Fruit fly (Drosophila melanogaster): ENCODE data around the gene alien.

The alien gene

DNA sequence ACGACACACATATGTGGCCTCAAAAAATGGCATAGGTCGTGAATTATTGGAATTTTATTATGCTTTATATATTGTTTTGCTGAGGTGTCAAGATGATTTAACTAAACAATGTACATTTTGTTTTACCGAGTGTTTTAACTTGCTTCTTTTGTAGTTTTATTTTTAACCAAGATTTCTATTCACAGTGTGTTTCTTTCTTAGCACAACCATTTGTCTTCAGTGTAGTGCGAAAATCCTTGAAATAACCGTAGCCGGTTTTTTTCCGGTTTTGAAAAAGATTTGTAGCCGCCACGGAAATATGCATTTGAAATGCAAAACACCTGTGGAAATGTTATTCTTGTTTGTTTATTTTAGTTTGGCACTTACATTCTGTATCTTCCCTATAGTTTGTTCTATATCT, 40.0 kb downstream of the alien start:
- TF ChIP-seq Jra (GFP tag; optimal IDR thresholded peaks at IDR 0.05), result no peak
- no peak for TF ChIP-seq dl (GFP tag; optimal IDR thresholded peaks at IDR 0.05; ENCODE audit: insufficient read depth in 1 of 2, partially characterized antibody in 2 of 2)
- TF ChIP-seq Abd-B (GFP tag; optimal IDR thresholded peaks at IDR 0.05), result no peak
- no peak for TF ChIP-seq jim (GFP tag; optimal IDR thresholded peaks at IDR 0.05)
- TF ChIP-seq CG32264 (GFP tag; optimal IDR thresholded peaks at IDR 0.05), result no peak
- TF ChIP-seq Hr78 (GFP tag; optimal IDR thresholded peaks at IDR 0.05), result no peak
- TF ChIP-seq ey (GFP tag; optimal IDR thresholded peaks at IDR 0.05), result no peak
- TF ChIP-seq brk (GFP tag; optimal IDR thresholded peaks at IDR 0.05), result no peak
- TF ChIP-seq GATAd (GFP tag; optimal IDR thresholded peaks at IDR 0.05), result no peak
- no peak for TF ChIP-seq pan (optimal IDR thresholded peaks at IDR 0.05)
- no peak for TF ChIP-seq Rel (GFP tag; optimal IDR thresholded peaks at IDR 0.05)
- no peak for TF ChIP-seq Rel (tag; optimal IDR thresholded peaks at IDR 0.05)

dm6 chr2L:8956336-8956726, 40.8 kb downstream of the alien start:
- no peak for TF ChIP-seq woc (GFP tag; optimal IDR thresholded peaks at IDR 0.05)
- TF ChIP-seq Abd-B (GFP tag; optimal IDR thresholded peaks at IDR 0.05), result no peak
- no peak for TF ChIP-seq br (GFP tag; optimal IDR thresholded peaks at IDR 0.05)
- no peak for TF ChIP-seq Dif (GFP tag; optimal IDR thresholded peaks at IDR 0.05; ENCODE audit: partially characterized antibody)
- no peak for TF ChIP-seq Rel (GFP tag; optimal IDR thresholded peaks at IDR 0.05)
- TF ChIP-seq Rel (tag; optimal IDR thresholded peaks at IDR 0.05), result peak; percentile 16
- TF ChIP-seq Dfd (GFP tag; optimal IDR thresholded peaks at IDR 0.05), result no peak
- no peak for TF ChIP-seq Hnf4 (GFP tag; optimal IDR thresholded peaks at IDR 0.05)
- no peak for TF ChIP-seq tai (GFP tag; optimal IDR thresholded peaks at IDR 0.05)
- no peak for TF ChIP-seq CrebA (GFP tag; optimal IDR thresholded peaks at IDR 0.05; ENCODE audit: borderline replicate concordance)

- TF ChIP-seq HLH106 (tag; optimal IDR thresholded peaks at IDR 0.05) (no peak), brk (GFP tag; optimal IDR thresholded peaks at IDR 0.05) (no peak), Dif (GFP tag; optimal IDR thresholded peaks at IDR 0.05; ENCODE audit: partially characterized antibody) (no peak)
Observed at dm6 chr2L:8955597-8956335, 41.4 kb downstream of the alien start.

DNA sequence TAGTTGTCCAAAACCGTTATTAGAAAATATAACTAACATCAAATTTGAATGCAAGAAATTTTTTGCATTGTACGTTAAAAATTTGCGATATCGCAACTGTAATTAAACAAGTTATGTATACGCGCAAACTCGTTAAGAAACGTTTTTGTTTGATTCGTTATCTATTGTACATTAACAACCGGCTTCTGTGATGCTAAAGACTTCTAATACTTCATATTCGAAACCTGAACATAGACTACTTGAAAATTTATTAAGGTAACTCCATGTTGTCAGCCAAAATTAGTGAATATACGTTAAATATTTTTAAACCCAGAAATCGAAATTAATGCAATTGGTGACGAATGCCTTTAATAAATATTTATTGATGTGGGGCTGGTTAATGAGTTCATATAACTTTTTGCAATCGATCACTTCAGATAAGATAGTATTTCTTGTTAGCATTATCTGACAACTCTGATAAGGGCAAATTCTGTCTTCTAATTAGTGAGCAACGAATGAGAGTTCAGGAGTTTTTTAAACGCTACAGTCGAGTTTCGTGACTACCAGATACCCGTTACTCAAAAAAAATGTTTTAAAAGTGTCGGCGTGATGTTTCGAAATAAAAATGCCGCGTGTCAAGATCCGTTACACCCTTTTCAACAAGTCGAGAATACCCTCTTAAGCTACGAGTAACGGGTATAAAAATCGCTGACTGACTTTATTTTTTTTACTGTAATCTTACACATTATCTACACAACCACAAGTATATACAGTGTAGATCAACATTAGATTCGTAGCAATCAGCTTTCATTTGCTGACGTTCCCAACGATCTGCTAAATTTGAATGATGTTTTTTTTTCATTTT, 44.8 kb downstream of the alien start:
- TF ChIP-seq Myc (optimal IDR thresholded peaks at IDR 0.05), result no peak
- peak; percentile 71 for TF ChIP-seq fru (GFP tag; optimal IDR thresholded peaks at IDR 0.05)
- no peak for TF ChIP-seq dl (GFP tag; optimal IDR thresholded peaks at IDR 0.05; ENCODE audit: insufficient read depth in 1 of 2, partially characterized antibody in 2 of 2)
- TF ChIP-seq dmrt93B (GFP tag; optimal IDR thresholded peaks at IDR 0.05), result no peak
- peak; percentile 74 for TF ChIP-seq rgr (GFP tag; optimal IDR thresholded peaks at IDR 0.05)
- no peak for TF ChIP-seq Rel (GFP tag; optimal IDR thresholded peaks at IDR 0.05)
- TF ChIP-seq Rel (tag; optimal IDR thresholded peaks at IDR 0.05), result no peak
- TF ChIP-seq br (GFP tag; optimal IDR thresholded peaks at IDR 0.05), result peak; percentile 68
- TF ChIP-seq Vsx2 (GFP tag; optimal IDR thresholded peaks at IDR 0.05; ENCODE audit: partially characterized antibody), result peak; percentile 49
- no peak for TF ChIP-seq Hr83 (GFP tag; optimal IDR thresholded peaks at IDR 0.05; ENCODE audit: poor library complexity, severe bottlenecking)
- no peak for TF ChIP-seq GATAd (GFP tag; optimal IDR thresholded peaks at IDR 0.05)
- TF ChIP-seq woc (GFP tag; optimal IDR thresholded peaks at IDR 0.05), result peak; percentile 48
- TF ChIP-seq jim (GFP tag; optimal IDR thresholded peaks at IDR 0.05), result no peak
- peak; percentile 25 for TF ChIP-seq tai (GFP tag; optimal IDR thresholded peaks at IDR 0.05)
- TF ChIP-seq Abd-B (GFP tag; optimal IDR thresholded peaks at IDR 0.05), result no peak
- TF ChIP-seq h (GFP tag; optimal IDR thresholded peaks at IDR 0.05), result peak; percentile 75
- peak; percentile 45 for TF ChIP-seq HLH106 (tag; optimal IDR thresholded peaks at IDR 0.05)
- TF ChIP-seq brk (GFP tag; optimal IDR thresholded peaks at IDR 0.05), result no peak
- TF ChIP-seq Hr78 (GFP tag; optimal IDR thresholded peaks at IDR 0.05), result no peak
- no peak for TF ChIP-seq Mio (GFP tag; optimal IDR thresholded peaks at IDR 0.05)
- TF ChIP-seq Dif (GFP tag; optimal IDR thresholded peaks at IDR 0.05; ENCODE audit: partially characterized antibody), result peak; percentile 81
- TF ChIP-seq CG9705 (GFP tag; optimal IDR thresholded peaks at IDR 0.05), result no peak
- TF ChIP-seq sv (GFP tag; optimal IDR thresholded peaks at IDR 0.05), result no peak
- peak in 1 of 2 experiments; percentile 76 for TF ChIP-seq foxo (GFP tag; optimal IDR thresholded peaks at IDR 0.05)
- no peak for TF ChIP-seq sage (GFP tag; optimal IDR thresholded peaks at IDR 0.05)
- peak; percentile 70 for TF ChIP-seq ey (GFP tag; optimal IDR thresholded peaks at IDR 0.05)
- TF ChIP-seq usp (GFP tag; optimal IDR thresholded peaks at IDR 0.05), result no peak
- TF ChIP-seq dsf (GFP tag; optimal IDR thresholded peaks at IDR 0.05; ENCODE audit: borderline replicate concordance), result no peak
- peak; percentile 48 for TF ChIP-seq psq (GFP tag; optimal IDR thresholded peaks at IDR 0.05)
- peak; percentile 4 for TF ChIP-seq Hnf4 (GFP tag; optimal IDR thresholded peaks at IDR 0.05)
- TF ChIP-seq OdsH (GFP tag; optimal IDR thresholded peaks at IDR 0.05), result peak; percentile 67
- TF ChIP-seq N (GFP tag; optimal IDR thresholded peaks at IDR 0.05), result no peak
- TF ChIP-seq CrebA (GFP tag; optimal IDR thresholded peaks at IDR 0.05; ENCODE audit: borderline replicate concordance), result peak; percentile 79
- TF ChIP-seq pan (optimal IDR thresholded peaks at IDR 0.05), result no peak
- TF ChIP-seq Sp1 (GFP tag; optimal IDR thresholded peaks at IDR 0.05), result peak; percentile 68
- TF ChIP-seq CG32264 (GFP tag; optimal IDR thresholded peaks at IDR 0.05), result no peak
- no peak for TF ChIP-seq Dfd (GFP tag; optimal IDR thresholded peaks at IDR 0.05)

Measured in whole organism, wandering third instar larva.